Fruit fly (Drosophila melanogaster) whole organism, embryonic: ENCODE results near the gene Psn.

Experiments used
- CG10274 ChIP-seq: fragments of 200-800 bp; sonication (Bioruptor generic); optimal IDR thresholded peaks from 3 replicates; lab custom pipeline; 2017; ENCODE audit warnings: missing biosample characterization, mild to moderate bottlenecking, missing genetic modification characterization
- CG10654 ChIP-seq: fragments of 200-800 bp; sonication (Bioruptor generic); optimal IDR thresholded peaks from 2 replicates; lab custom pipeline; 2016; ENCODE audit warnings: missing biosample characterization, missing genetic modification characterization
- CG11560 ChIP-seq: fragments of 200-800 bp; sonication (Bioruptor generic); IDR thresholded peaks from 3 replicates; pipeline ENCODE4 v1.3.6; 2022; ENCODE audit warnings: missing biosample characterization, missing genetic modification characterization
- CG11695 ChIP-seq: fragments of 200-800 bp; sonication (Bioruptor generic); IDR thresholded peaks from 3 replicates; pipeline ENCODE4 v1.3.6; 2022; ENCODE audit warnings: missing biosample characterization, missing genetic modification characterization
- CG12155 ChIP-seq: fragments of 200-800 bp; sonication (Bioruptor generic); optimal IDR thresholded peaks from 3 replicates; lab custom pipeline; 2016; ENCODE audit warnings: missing biosample characterization, missing genetic modification characterization
- CG12219 ChIP-seq: fragments of 200-800 bp; sonication (Bioruptor generic); optimal IDR thresholded peaks from 3 replicates; lab custom pipeline; 2018; ENCODE audit warnings: missing biosample characterization, mild to moderate bottlenecking, missing genetic modification characterization
- CG12236 ChIP-seq: fragments of 200-800 bp; sonication (Bioruptor generic); optimal IDR thresholded peaks from 2 replicates; lab custom pipeline; 2016; ENCODE audit warnings: missing biosample characterization, missing genetic modification characterization
- CG12659 ChIP-seq: fragments of 200-800 bp; sonication (Bioruptor generic); optimal IDR thresholded peaks from 3 replicates; lab custom pipeline; 2017; ENCODE audit warnings: mild to moderate bottlenecking, missing biosample characterization, missing genetic modification reagents, missing genetic modification characterization
- CG15479 ChIP-seq: fragments of 200-800 bp; sonication (Bioruptor generic); optimal IDR thresholded peaks from 3 replicates; lab custom pipeline; 2019; ENCODE audit warnings: missing biosample characterization, mild to moderate bottlenecking, missing genetic modification characterization, moderate library complexity
- CG2199 ChIP-seq: fragments of 200-800 bp; sonication (Bioruptor generic); IDR thresholded peaks from 3 replicates; pipeline ENCODE4 v1.3.6; 2022; ENCODE audit warnings: missing biosample characterization, missing genetic modification characterization
- CG3281 ChIP-seq: fragments of 200-800 bp; sonication (Bioruptor generic); optimal IDR thresholded peaks from 3 replicates; lab custom pipeline; 2017; ENCODE audit warnings: missing biosample characterization, mild to moderate bottlenecking, missing genetic modification characterization
- CG6813 ChIP-seq: fragments of 200-800 bp; sonication (Bioruptor generic); optimal IDR thresholded peaks from 2 replicates; lab custom pipeline; 2017; ENCODE audit warnings: missing biosample characterization, missing genetic modification characterization, mild to moderate bottlenecking, moderate library complexity, missing genetic modification reagents
- CG7556 ChIP-seq: fragments of 200-800 bp; sonication (Bioruptor generic); optimal IDR thresholded peaks from 2 replicates; lab custom pipeline; 2017; ENCODE audit warnings: missing biosample characterization, mild to moderate bottlenecking, missing genetic modification characterization
- CG7745 ChIP-seq: fragments of 200-800 bp; sonication (Bioruptor generic); optimal IDR thresholded peaks from 2 replicates; lab custom pipeline; 2018; ENCODE audit warnings: missing biosample characterization, mild to moderate bottlenecking, missing genetic modification characterization, moderate library complexity
- CG7786 ChIP-seq: fragments of 200-800 bp; sonication (Bioruptor generic); optimal IDR thresholded peaks from 2 replicates; lab custom pipeline; 2016; ENCODE audit warnings: missing biosample characterization, missing genetic modification characterization
- CG8478 ChIP-seq: fragments of >200 bp; optimal IDR thresholded peaks from 2 replicates; lab custom pipeline; 2018
- CG9876 ChIP-seq: fragments of 200-800 bp; sonication (Bioruptor generic); optimal IDR thresholded peaks from 2 replicates; lab custom pipeline; 2016; ENCODE audit warnings: missing biosample characterization, missing genetic modification characterization
- H15 ChIP-seq: fragments of 200-800 bp; sonication (Bioruptor generic); IDR thresholded peaks from 3 replicates; pipeline ENCODE4 v1.3.6; 2022; ENCODE audit warnings: missing biosample characterization, missing genetic modification characterization
- H2.0 ChIP-seq: fragments of 200-800 bp; sonication (Bioruptor generic); IDR thresholded peaks from 2 replicates; pipeline ENCODE4 v1.3.6; 2022; ENCODE audit warnings: missing biosample characterization, missing genetic modification characterization
- HHEX ChIP-seq: fragments of 200-800 bp; sonication (Bioruptor generic); optimal IDR thresholded peaks from 3 replicates; lab custom pipeline; 2017; ENCODE audit warnings: missing biosample characterization, mild to moderate bottlenecking, missing genetic modification characterization, missing genetic modification reagents
- Hr39 ChIP-seq: fragments of >200 bp; optimal IDR thresholded peaks from 2 replicates; lab custom pipeline; 2017
- Max ChIP-seq: fragments of 200-800 bp; sonication (Bioruptor generic); optimal IDR thresholded peaks from 2 replicates; lab custom pipeline; 2016; ENCODE audit warnings: missing biosample characterization, mild to moderate bottlenecking, missing genetic modification characterization
- Mrtf ChIP-seq: fragments of 200-800 bp; sonication (Bioruptor generic); IDR thresholded peaks from 3 replicates; pipeline ENCODE4 v1.3.6; 2022; ENCODE audit warnings: missing biosample characterization, missing genetic modification characterization
- Rfx ChIP-seq: fragments of 200-800 bp; sonication (Bioruptor generic); IDR thresholded peaks from 2 replicates; pipeline ENCODE4 v1.3.6; 2022; ENCODE audit warnings: missing biosample characterization, missing genetic modification characterization
- Xbp1 ChIP-seq: fragments of 200-800 bp; sonication (Bioruptor generic); optimal IDR thresholded peaks from 3 replicates; lab custom pipeline; 2016; ENCODE audit warnings: missing biosample characterization, mild to moderate bottlenecking, missing genetic modification characterization
- ato ChIP-seq: fragments of 200-800 bp; sonication (Bioruptor generic); IDR thresholded peaks from 2 replicates; pipeline ENCODE4 v1.3.6; 2022; ENCODE audit warnings: missing biosample characterization, missing genetic modification characterization; ENCODE audit not compliant: partially characterized antibody
- az2 ChIP-seq: fragments of 200-800 bp; sonication (Bioruptor generic); optimal IDR thresholded peaks from 3 replicates; lab custom pipeline; 2016; ENCODE audit warnings: missing biosample characterization, missing genetic modification characterization
- bigmax ChIP-seq: fragments of 200-800 bp; sonication (Bioruptor generic); optimal IDR thresholded peaks from 2 replicates; lab custom pipeline; 2018; ENCODE audit warnings: missing biosample characterization, mild to moderate bottlenecking, missing genetic modification characterization
- bsh ChIP-seq, 2 experiments: fragments of 200-800 bp; sonication (Bioruptor generic); optimal IDR thresholded peaks; 2 replicates each; lab custom pipeline; 2017 to 2018; ENCODE audit warnings: mild to moderate bottlenecking in 2 of 2, missing biosample characterization in 2 of 2, missing genetic modification characterization in 2 of 2, moderate library complexity in 1 of 2
- chif ChIP-seq, 2 experiments: fragments of 200-800 bp; sonication (Bioruptor generic); optimal IDR thresholded peaks; 3 replicates each; lab custom pipeline; 2016; ENCODE audit warnings: missing biosample characterization in 2 of 2, missing genetic modification characterization in 2 of 2
- chn ChIP-seq: fragments of 200-800 bp; sonication (Bioruptor generic); optimal IDR thresholded peaks from 2 replicates; lab custom pipeline; 2016; ENCODE audit warnings: missing biosample characterization, missing genetic modification characterization
- corto ChIP-seq: fragments of 200-800 bp; sonication (Bioruptor generic); optimal IDR thresholded peaks from 2 replicates; lab custom pipeline; 2016; ENCODE audit warnings: missing biosample characterization, mild to moderate bottlenecking, missing genetic modification characterization, moderate library complexity
- danr ChIP-seq: fragments of 200-800 bp; sonication (Bioruptor generic); IDR thresholded peaks from 2 replicates; pipeline ENCODE4 v1.3.6; 2022; ENCODE audit warnings: missing biosample characterization, missing genetic modification characterization
- dmrt11E ChIP-seq: fragments of 200-800 bp; sonication (Bioruptor generic); optimal IDR thresholded peaks from 3 replicates; lab custom pipeline; 2018; ENCODE audit warnings: missing biosample characterization, mild to moderate bottlenecking, missing genetic modification characterization, moderate library complexity
- esg ChIP-seq: fragments of 200-800 bp; sonication (Bioruptor generic); conservative IDR thresholded peaks from 2 replicates; pipeline ENCODE4 v1.3.6; 2022; ENCODE audit warnings: missing biosample characterization, missing genetic modification characterization
- fd96Cb ChIP-seq: fragments of 200-800 bp; sonication (Bioruptor generic); optimal IDR thresholded peaks from 2 replicates; lab custom pipeline; 2018; ENCODE audit warnings: missing biosample characterization, mild to moderate bottlenecking, missing genetic modification characterization, moderate library complexity
- gsb-n ChIP-seq: fragments of 200-800 bp; sonication (Bioruptor generic); optimal IDR thresholded peaks from 3 replicates; lab custom pipeline; 2018; ENCODE audit warnings: missing biosample characterization, mild to moderate bottlenecking, missing genetic modification characterization
- her ChIP-seq: fragments of 200-800 bp; sonication (Bioruptor generic); optimal IDR thresholded peaks from 2 replicates; lab custom pipeline; 2016; ENCODE audit warnings: missing biosample characterization, missing genetic modification characterization
- inv ChIP-seq: fragments of 200-800 bp; sonication (Bioruptor generic); IDR thresholded peaks from 2 replicates; pipeline ENCODE4 v1.3.6; 2022; ENCODE audit warnings: missing biosample characterization, missing genetic modification characterization; ENCODE audit not compliant: partially characterized antibody
- mld ChIP-seq: fragments of 200-800 bp; sonication (Bioruptor generic); IDR thresholded peaks from 3 replicates; pipeline ENCODE4 v1.3.6; 2022; ENCODE audit warnings: missing biosample characterization, missing genetic modification characterization; ENCODE audit not compliant: partially characterized antibody
- nau ChIP-seq: fragments of 200-800 bp; sonication (Bioruptor generic); optimal IDR thresholded peaks from 3 replicates; lab custom pipeline; 2017; ENCODE audit warnings: missing biosample characterization, mild to moderate bottlenecking, missing genetic modification characterization, missing genetic modification reagents
- ro ChIP-seq: fragments of 200-800 bp; sonication (Bioruptor generic); IDR thresholded peaks from 2 replicates; pipeline ENCODE4 v1.3.6; 2022; ENCODE audit warnings: missing biosample characterization, missing genetic modification characterization
- row ChIP-seq: fragments of 200-800 bp; sonication (Bioruptor generic); IDR thresholded peaks from 3 replicates; pipeline ENCODE4 v1.3.6; 2022; ENCODE audit warnings: missing biosample characterization, missing genetic modification characterization
- run ChIP-seq: fragments of 200-800 bp; sonication (Bioruptor generic); optimal IDR thresholded peaks from 3 replicates; lab custom pipeline; 2018; ENCODE audit warnings: missing biosample characterization, mild to moderate bottlenecking, missing genetic modification characterization
- seq ChIP-seq: fragments of 200-800 bp; sonication (Bioruptor generic); IDR thresholded peaks from 2 replicates; pipeline ENCODE4 v1.3.6; 2022; ENCODE audit warnings: missing biosample characterization, missing genetic modification characterization
- slbo ChIP-seq: fragments of 200-800 bp; sonication (Bioruptor generic); IDR thresholded peaks from 2 replicates; pipeline ENCODE4 v1.3.6; 2022; ENCODE audit warnings: missing biosample characterization, missing genetic modification characterization
- slou ChIP-seq: fragments of 200-800 bp; sonication (Bioruptor generic); optimal IDR thresholded peaks from 3 replicates; lab custom pipeline; 2016; ENCODE audit warnings: missing biosample characterization, missing genetic modification characterization
- tin ChIP-seq: fragments of 200-800 bp; sonication (Bioruptor generic); optimal IDR thresholded peaks from 3 replicates; lab custom pipeline; 2016; ENCODE audit warnings: missing biosample characterization, missing genetic modification characterization
- tx ChIP-seq: fragments of 200-800 bp; sonication (Bioruptor generic); optimal IDR thresholded peaks from 2 replicates; lab custom pipeline; 2016; ENCODE audit warnings: missing biosample characterization, missing genetic modification characterization
- zen2 ChIP-seq: fragments of 200-800 bp; sonication (Bioruptor generic); IDR thresholded peaks from 3 replicates; pipeline ENCODE4 v1.3.6; 2022; ENCODE audit warnings: missing biosample characterization, missing genetic modification characterization; ENCODE audit not compliant: partially characterized antibody

Psn gene

dm6 chr3L:20402665-20403492 lies 29.4 kb upstream of the Psn start (continued):
- no peak for TF ChIP-seq nau (GFP tag; lab: Kevin White, UChicago)
- no peak for TF ChIP-seq inv
- TF ChIP-seq H15: no peak
- no peak for TF ChIP-seq Xbp1
- no peak for TF ChIP-seq slbo (GFP tag; lab: Robert Waterston, UW)
- no peak for TF ChIP-seq CG3281 (GFP tag; lab: Kevin White, UChicago)
- no peak for TF ChIP-seq CG11560
- TF ChIP-seq HHEX (GFP tag; lab: Kevin White, UChicago): no peak
- TF ChIP-seq CG15479: peak; percentile 100
- TF ChIP-seq chif (GFP tag; optimal IDR thresholded peaks at IDR 0.05; lab: Kevin White, UChicago): peak in 1 of 2 experiments; percentile 57
- no peak for TF ChIP-seq mld (GFP tag; lab: Robert Waterston, UW)
- no peak for TF ChIP-seq ato (GFP tag; lab: Robert Waterston, UW)
- no peak for TF ChIP-seq CG9876
- TF ChIP-seq CG2199: peak; percentile 79; the same call in 1 of the 3 replicates
- TF ChIP-seq H2.0 (GFP tag; lab: Robert Waterston, UW): no peak
- TF ChIP-seq esg (GFP tag; lab: Robert Waterston, UW): 0 out of 2 replicates have a peak, but pooled peaks have one; percentile 10
- TF ChIP-seq fd96Cb (tag; lab: Kevin White, UChicago): peak; percentile 12
- TF ChIP-seq her (GFP tag; lab: Kevin White, UChicago): no peak
- TF ChIP-seq seq (GFP tag; lab: Robert Waterston, UW): no peak
- no peak for TF ChIP-seq bigmax (GFP tag; lab: Kevin White, UChicago)
- no peak for TF ChIP-seq zen2 (GFP tag; lab: Robert Waterston, UW)
- no peak for TF ChIP-seq Max (GFP tag; lab: Kevin White, UChicago)
- TF ChIP-seq CG7786: peak; percentile 14
- TF ChIP-seq CG7556: no peak
- TF ChIP-seq Mrtf: no peak
- TF ChIP-seq chn: no peak
- TF ChIP-seq tx (GFP tag; lab: Kevin White, UChicago): peak; percentile 10
- TF ChIP-seq CG12659 (GFP tag; lab: Kevin White, UChicago): no peak
- TF ChIP-seq row (GFP tag; lab: Robert Waterston, UW): peak; percentile 54
- TF ChIP-seq Rfx (GFP tag; lab: Robert Waterston, UW): no peak
- TF ChIP-seq CG6813 (GFP tag; lab: Kevin White, UChicago): peak; percentile 15
- TF ChIP-seq CG12219: no peak
- TF ChIP-seq CG12155: no peak
- TF ChIP-seq CG7745 (tag; lab: Kevin White, UChicago): no peak
- no peak for TF ChIP-seq CG10274 (GFP tag; lab: Kevin White, UChicago)
- TF ChIP-seq CG10654 (GFP tag; lab: Kevin White, UChicago): no peak
- TF ChIP-seq CG8478 (lab: Kevin White, UChicago): no peak
- 0 out of 3 replicates have a peak, but pooled peaks have one; percentile 27 for TF ChIP-seq CG11695 (GFP tag; lab: Robert Waterston, UW)
- peak; percentile 13 for TF ChIP-seq az2
- TF ChIP-seq Hr39 (lab: Kevin White, UChicago): no peak
- TF ChIP-seq run (tag; lab: Kevin White, UChicago): no peak
- peak; percentile 47 for TF ChIP-seq gsb-n
- TF ChIP-seq tin: no peak
- TF ChIP-seq corto (GFP tag; lab: Kevin White, UChicago): peak; percentile 57
- peak; percentile 6 for TF ChIP-seq CG12236 (GFP tag; lab: Kevin White, UChicago)
- TF ChIP-seq bsh (GFP tag; optimal IDR thresholded peaks at IDR 0.05; lab: Kevin White, UChicago): peak in 1 of 2 experiments; percentile 2
- peak; percentile 86 for TF ChIP-seq dmrt11E (tag; lab: Kevin White, UChicago)
- TF ChIP-seq slou (GFP tag; lab: Kevin White, UChicago): no peak
- no peak for TF ChIP-seq danr (GFP tag; lab: Robert Waterston, UW)
- TF ChIP-seq ro (GFP tag; lab: Robert Waterston, UW): no peak
